Fruit fly (Drosophila melanogaster) Kc167 (cell line): Measurements from ENCODE around the gene Targ1.

Experiments used
- Myc ChIP-seq: fragments of >200 bp; optimal IDR thresholded peaks from 2 replicates; lab custom pipeline; 2017; ENCODE audit warnings: missing external identifiers
- Sin3A ChIP-seq: fragments of >200 bp; optimal IDR thresholded peaks from 2 replicates; lab custom pipeline; 2018; ENCODE audit warnings: missing external identifiers
- h ChIP-seq: fragments of >200 bp; optimal IDR thresholded peaks from 3 replicates; lab custom pipeline; 2018; ENCODE audit warnings: missing external identifiers
- insv ChIP-seq: fragments of >200 bp; optimal IDR thresholded peaks from 3 replicates; lab custom pipeline; 2018; ENCODE audit warnings: missing external identifiers
- psq ChIP-seq: fragments of >200 bp; optimal IDR thresholded peaks from 2 replicates; lab custom pipeline; 2017; ENCODE audit warnings: missing external identifiers
- ttk ChIP-seq: sonication (Bioruptor generic); optimal IDR thresholded peaks from 2 replicates; lab custom pipeline; 2017; ENCODE audit warnings: missing external identifiers

The Targ1 gene

DNA sequence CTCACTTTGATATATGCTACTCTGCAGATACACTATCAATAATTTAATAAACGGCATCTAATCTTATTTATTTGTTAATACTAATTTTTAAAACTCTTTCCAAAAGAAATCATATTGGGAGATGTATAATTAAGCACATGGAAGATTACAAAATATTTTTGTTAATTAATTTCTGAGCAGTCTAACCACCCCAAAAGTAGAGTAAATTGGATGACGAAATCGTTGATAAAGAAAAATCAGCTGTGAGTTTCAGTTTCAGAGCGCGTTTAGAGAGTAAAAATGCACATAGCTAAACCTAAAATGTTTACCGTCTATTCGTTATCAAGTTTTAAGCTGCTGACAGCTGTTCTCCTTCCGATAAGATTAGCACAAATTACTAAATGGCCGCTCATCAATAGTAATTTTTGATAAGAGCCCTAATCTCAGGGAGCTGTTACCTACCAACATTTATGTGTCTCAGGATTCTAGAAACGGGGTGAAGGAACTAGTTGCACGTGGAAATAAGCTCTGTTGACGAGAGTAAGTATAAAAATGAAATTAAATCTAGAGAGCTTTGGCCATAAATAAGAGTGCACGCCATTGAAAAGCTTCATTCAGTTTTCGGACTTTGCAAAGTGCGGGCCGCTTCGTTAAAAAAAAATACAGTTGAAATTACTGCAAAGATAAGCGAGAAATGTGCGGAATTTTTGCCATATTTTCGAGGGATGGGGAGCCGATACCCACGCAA lies 30.0 kb downstream of the Targ1 start, which contains the start of the genes chb and AsnS:
chb (plus strand) TSS at position 327 of the 727 bp plus-strand sequence.
AsnS (plus strand) TSS at position 592 of the 727 bp plus-strand sequence.
- TF ChIP-seq insv, result no peak

DNA sequence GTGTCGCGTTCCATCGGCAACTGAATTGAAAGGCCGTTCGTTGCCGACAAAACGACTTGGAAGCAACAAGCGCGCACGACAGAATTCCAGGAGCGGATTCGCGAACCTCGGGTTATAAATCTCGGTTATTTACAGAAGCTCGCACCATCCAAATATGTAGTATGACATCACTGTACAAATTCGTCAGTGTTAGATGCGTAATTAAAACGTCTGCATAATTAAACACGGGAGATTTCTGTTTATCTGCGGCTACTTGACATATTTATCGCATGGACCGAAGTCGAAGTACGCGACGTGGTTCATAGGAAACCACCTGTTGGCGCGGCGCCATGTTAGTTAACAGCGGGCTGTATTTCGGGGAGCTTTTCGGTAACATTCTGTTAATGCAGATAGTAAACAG lies 30.8 kb downstream of the Targ1 start, which contains the start of gene Ac78C:
Ac78C (minus strand) TSS at position 26 of the 400 bp plus-strand sequence.
- TF ChIP-seq insv (no peak), psq (lab: Kevin White, UChicago) (no peak), h (lab: Kevin White, UChicago) (no peak), Myc (lab: Kevin White, UChicago) (no peak), Sin3A (lab: Kevin White, UChicago) (no peak), ttk (lab: Kevin White, UChicago) (no peak)
